Worm (Caenorhabditis elegans): ENCODE results near the gene M163.21.
A peak's percentile ranks its signal among the peaks of the same experiment; 100 is the strongest.

DNA sequence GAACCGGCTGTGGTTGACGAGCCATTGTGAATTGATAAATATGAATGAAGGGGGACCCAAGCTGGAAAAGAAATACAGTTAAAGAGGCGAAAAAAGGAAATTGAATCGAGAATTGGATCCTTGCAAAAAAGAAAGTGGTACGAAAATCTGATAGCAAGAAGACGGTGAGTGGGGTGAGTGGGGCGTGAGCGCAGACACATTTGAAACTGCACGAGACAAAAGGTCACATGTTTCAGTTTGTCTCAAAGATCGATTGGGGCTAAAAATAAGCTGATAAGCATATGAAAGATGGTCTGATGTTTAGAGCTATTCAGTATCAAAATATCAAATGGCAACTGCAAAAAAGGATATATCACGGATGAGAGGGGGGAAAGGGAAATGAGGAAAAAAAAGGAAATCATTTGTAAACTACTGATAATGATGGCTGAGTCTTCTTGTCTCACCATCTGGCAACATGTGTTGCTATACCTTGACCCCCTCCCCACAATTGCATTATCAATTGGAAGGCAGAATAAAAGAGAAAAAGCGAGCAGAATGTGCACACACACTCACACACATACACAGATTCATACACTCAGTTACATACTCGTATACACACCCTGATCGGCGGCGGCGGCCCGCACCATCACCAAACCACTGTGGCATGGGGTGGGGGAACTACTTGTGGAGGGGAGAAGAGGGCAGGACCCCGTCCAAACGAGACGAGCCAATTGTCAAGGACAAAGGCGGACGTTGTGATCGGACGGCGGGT is 37.3 kb downstream of the M163.21 start, which contains the start of gene M163.1:
- TF ChIP-seq ztf-23 (GFP tag; IDR thresholded peaks at IDR 0.05) (0 out of 2 replicates have a peak, but pooled peaks have one; percentile 17), ztf-29 (GFP tag; IDR thresholded peaks at IDR 0.05) (peak; percentile 45; the same call in 1 of the 2 replicates), T22C8.4 (GFP tag; IDR thresholded peaks at IDR 0.05) (no peak), flt-1 (GFP tag; IDR thresholded peaks at IDR 0.05) (peak; percentile 73; the same call in 1 of the 2 replicates), tab-1 (GFP tag; IDR thresholded peaks at IDR 0.05) (peak; percentile 67; the same call in 1 of the 2 replicates), klf-2 (GFP tag; conservative IDR thresholded peaks at IDR 0.05) (no peak)
